Fruit fly (Drosophila melanogaster) whole organism: ENCODE measurements around the gene sowi.

ENCODE experiments used
- CG8478 ChIP-seq: fragments of >200 bp; optimal IDR thresholded peaks from 2 replicates; lab custom pipeline; 2018; ENCODE audit warnings: inconsistent platforms
- Dll ChIP-seq: fragments of >200 bp; optimal IDR thresholded peaks from 2 replicates; lab custom pipeline; 2017
- EcR ChIP-seq, 2 experiments: fragments of >200 bp; optimal IDR thresholded peaks; 2 replicates each; lab custom pipeline; 2017; ENCODE audit warnings: missing biosample characterization in 2 of 2, missing genetic modification characterization in 2 of 2, missing genetic modification reagents in 2 of 2
- pan ChIP-seq: fragments of >200 bp; optimal IDR thresholded peaks from 2 replicates; lab custom pipeline; 2017
- psq ChIP-seq: fragments of >200 bp; optimal IDR thresholded peaks from 2 replicates; lab custom pipeline; 2017
- usp ChIP-seq: fragments of >200 bp; optimal IDR thresholded peaks from 2 replicates; lab custom pipeline; 2017; ENCODE audit warnings: missing biosample characterization, missing genetic modification characterization, mixed read lengths

dm6 chr3R:6663289-6663666 is 35.6 kb upstream of the sowi start:
- TF ChIP-seq usp (no peak), pan (no peak), psq (no peak), CG8478 (no peak), Dll (lab: Kevin White, UChicago) (no peak), EcR (GFP tag; optimal IDR thresholded peaks at IDR 0.05; lab: Kevin White, UChicago) (no peak)
